Worm (Caenorhabditis elegans): Measurements from ENCODE around the gene clec-256.

ce11 chrV:18800811-18801210 lies 29.3 kb downstream of the clec-256 start, which contains the start of gene nhr-170:
- no peak for TF ChIP-seq T22C8.4 (GFP tag; IDR thresholded peaks at IDR 0.05)
- TF ChIP-seq ztf-29 (GFP tag; IDR thresholded peaks at IDR 0.05), result no peak
- TF ChIP-seq cog-1 (tag; optimal IDR thresholded peaks at IDR 0.05), result no peak
- TF ChIP-seq ref-1 (GFP tag; conservative IDR thresholded peaks at IDR 0.05), result no peak

All from whole organism, midembryonic.